Worm (Caenorhabditis elegans): ENCODE results near the gene dhcr-7.

Gene dhcr-7

ce11 chrV:20476981-20477380, 8.2 kb downstream of the dhcr-7 start:
- TF ChIP-seq lsy-2 (tag; optimal IDR thresholded peaks at IDR 0.05): peak in 1 of 2 experiments; percentile 59
- peak; percentile 5 for TF ChIP-seq C34F6.9 (tag; optimal IDR thresholded peaks at IDR 0.05)
- no peak for TF ChIP-seq lin-13 (GFP tag; optimal IDR thresholded peaks at IDR 0.05)
- peak; percentile 26 for TF ChIP-seq unc-55 (GFP tag; optimal IDR thresholded peaks at IDR 0.05)

- no peak for TF ChIP-seq ceh-82 (tag; optimal IDR thresholded peaks at IDR 0.05)
- TF ChIP-seq F13H6.1 (tag; optimal IDR thresholded peaks at IDR 0.05): no peak
- no peak for TF ChIP-seq elt-1 (tag; optimal IDR thresholded peaks at IDR 0.05)
- TF ChIP-seq lin-11 (tag; optimal IDR thresholded peaks at IDR 0.05): no peak
- TF ChIP-seq nhr-10 (tag; optimal IDR thresholded peaks at IDR 0.05): no peak
- TF ChIP-seq snpc-4 (tag; optimal IDR thresholded peaks at IDR 0.05): no peak
- TF ChIP-seq lin-13 (GFP tag; optimal IDR thresholded peaks at IDR 0.05): no peak
- TF ChIP-seq gmeb-1 (tag; optimal IDR thresholded peaks at IDR 0.05): no peak
- TF ChIP-seq peb-1 (tag; optimal IDR thresholded peaks at IDR 0.05): no peak
- no peak for TF ChIP-seq mab-5 (tag; optimal IDR thresholded peaks at IDR 0.05)
- TF ChIP-seq nhr-237 (tag; optimal IDR thresholded peaks at IDR 0.05): no peak
- TF ChIP-seq ztf-11 (tag; optimal IDR thresholded peaks at IDR 0.05): no peak
- TF ChIP-seq unc-62 (GFP tag; optimal IDR thresholded peaks at IDR 0.05): no peak
- no peak for TF ChIP-seq mbf-1 (tag; optimal IDR thresholded peaks at IDR 0.05)
- TF ChIP-seq nhr-77 (tag; optimal IDR thresholded peaks at IDR 0.05): no peak
- TF ChIP-seq nhr-6 (tag; optimal IDR thresholded peaks at IDR 0.05): no peak
- TF ChIP-seq dmd-4 (tag; optimal IDR thresholded peaks at IDR 0.05): no peak
- TF ChIP-seq nhr-12 (tag; optimal IDR thresholded peaks at IDR 0.05): no peak
- no peak for TF ChIP-seq C34F6.9 (tag; optimal IDR thresholded peaks at IDR 0.05)
Observed at ce11 chrV:20476514-20476913, 8.7 kb downstream of the dhcr-7 start.

- TF ChIP-seq zag-1 (tag; optimal IDR thresholded peaks at IDR 0.05) (no peak), lsy-2 (tag; optimal IDR thresholded peaks at IDR 0.05) (peak in 1 of 2 experiments; percentile 19), sma-9 (GFP tag; optimal IDR thresholded peaks at IDR 0.05) (no peak), sma-9 (tag; optimal IDR thresholded peaks at IDR 0.05) (no peak), crh-2 (tag; optimal IDR thresholded peaks at IDR 0.05) (no peak), nhr-25 (tag; optimal IDR thresholded peaks at IDR 0.05) (no peak)
Observed at ce11 chrV:20475830-20476229, 9.4 kb downstream of the dhcr-7 start, which contains the start of gene B0250.7. Gene B0250.7 (minus strand): TSS chrV:20476061.

DNA sequence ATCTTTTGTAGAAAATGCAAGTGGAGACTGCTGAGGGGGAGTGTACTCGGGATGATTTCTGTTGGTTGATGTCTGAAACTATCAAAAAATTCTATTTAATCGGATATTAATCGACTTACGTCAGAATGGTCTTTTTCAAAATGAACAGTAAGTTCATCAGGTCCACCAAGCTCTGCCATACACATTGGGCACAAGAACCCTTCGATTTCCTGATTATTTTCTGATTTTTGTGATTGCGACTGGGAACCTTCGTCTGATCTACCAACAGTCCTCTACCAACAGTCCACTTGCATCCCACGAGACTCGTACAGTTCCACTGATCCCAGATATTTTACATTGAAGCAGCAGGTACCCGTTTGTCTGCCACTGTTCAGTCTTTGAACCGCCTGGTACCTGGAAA, 10.2 kb downstream of the dhcr-7 start:
- TF ChIP-seq snpc-4 (tag; optimal IDR thresholded peaks at IDR 0.05) (no peak), lin-13 (GFP tag; optimal IDR thresholded peaks at IDR 0.05) (no peak), dmd-4 (tag; optimal IDR thresholded peaks at IDR 0.05) (no peak), fos-1 (tag; optimal IDR thresholded peaks at IDR 0.05) (no peak), elt-3 (tag; optimal IDR thresholded peaks at IDR 0.05) (no peak)

ce11 chrV:20470385-20470784, 14.8 kb downstream of the dhcr-7 start, which contains the start of gene B0250.8:
Gene B0250.8 (minus strand): TSS chrV:20470485.
- TF ChIP-seq F13H6.1 (tag; optimal IDR thresholded peaks at IDR 0.05) (no peak), snpc-4 (tag; optimal IDR thresholded peaks at IDR 0.05) (no peak), ceh-82 (tag; optimal IDR thresholded peaks at IDR 0.05) (no peak), R02D3.7 (tag; optimal IDR thresholded peaks at IDR 0.05) (no peak), gmeb-1 (tag; optimal IDR thresholded peaks at IDR 0.05) (no peak), ztf-1 (GFP tag; conservative IDR thresholded peaks at IDR 0.05) (no peak), elt-3 (tag; optimal IDR thresholded peaks at IDR 0.05) (no peak), sem-4 (tag; optimal IDR thresholded peaks at IDR 0.05) (no peak), nhr-11 (tag; optimal IDR thresholded peaks at IDR 0.05) (no peak), dmd-4 (tag; optimal IDR thresholded peaks at IDR 0.05) (no peak), ama-1 (optimal IDR thresholded peaks at IDR 0.05) (no peak), aly-2 (tag; optimal IDR thresholded peaks at IDR 0.05) (no peak), fos-1 (tag; optimal IDR thresholded peaks at IDR 0.05) (no peak), nhr-77 (tag; optimal IDR thresholded peaks at IDR 0.05) (no peak)

DNA sequence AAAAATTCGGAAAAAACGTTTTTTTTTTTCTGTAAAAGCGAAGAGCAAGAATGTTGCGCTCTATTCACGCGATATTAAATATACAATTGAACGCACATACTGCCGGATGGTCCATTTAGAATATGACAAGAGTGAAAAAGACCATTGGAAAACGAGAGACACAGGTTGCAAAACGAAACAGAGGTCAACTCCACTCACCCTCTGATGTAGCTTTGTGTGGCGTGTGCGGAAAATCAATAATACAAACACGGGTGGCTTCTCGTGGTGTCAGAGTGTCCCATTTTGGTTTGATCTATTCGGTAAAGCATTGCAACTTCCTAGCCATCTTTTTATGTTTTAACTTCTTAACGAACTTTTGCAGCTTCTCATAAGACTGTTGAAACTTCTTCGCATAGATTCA, 20.4 kb downstream of the dhcr-7 start:
- no peak for TF ChIP-seq egl-27 (tag; optimal IDR thresholded peaks at IDR 0.05)
- TF ChIP-seq sma-3 (GFP tag; optimal IDR thresholded peaks at IDR 0.05): no peak
- no peak for TF ChIP-seq fos-1 (tag; optimal IDR thresholded peaks at IDR 0.05)
- TF ChIP-seq sma-9 (GFP tag; optimal IDR thresholded peaks at IDR 0.05): no peak
- TF ChIP-seq sma-9 (tag; optimal IDR thresholded peaks at IDR 0.05): no peak
- TF ChIP-seq zag-1 (tag; optimal IDR thresholded peaks at IDR 0.05): no peak
- no peak for TF ChIP-seq alr-1 (tag; optimal IDR thresholded peaks at IDR 0.05)
- no peak for TF ChIP-seq nhr-23 (tag; optimal IDR thresholded peaks at IDR 0.05)
- TF ChIP-seq sem-4 (tag; optimal IDR thresholded peaks at IDR 0.05): no peak
- no peak for TF ChIP-seq ceh-82 (tag; optimal IDR thresholded peaks at IDR 0.05)
- TF ChIP-seq lin-13 (GFP tag; optimal IDR thresholded peaks at IDR 0.05): no peak
- TF ChIP-seq unc-55 (GFP tag; optimal IDR thresholded peaks at IDR 0.05): no peak
- TF ChIP-seq R02D3.7 (tag; optimal IDR thresholded peaks at IDR 0.05): no peak
- TF ChIP-seq nhr-12 (tag; optimal IDR thresholded peaks at IDR 0.05): no peak
- no peak for TF ChIP-seq unc-62 (GFP tag; optimal IDR thresholded peaks at IDR 0.05)
- TF ChIP-seq snpc-4 (tag; optimal IDR thresholded peaks at IDR 0.05): no peak
- TF ChIP-seq ztf-1 (GFP tag; conservative IDR thresholded peaks at IDR 0.05): no peak
- TF ChIP-seq nhr-6 (tag; optimal IDR thresholded peaks at IDR 0.05): no peak
- TF ChIP-seq ztf-11 (tag; optimal IDR thresholded peaks at IDR 0.05): no peak
- no peak for TF ChIP-seq peb-1 (tag; optimal IDR thresholded peaks at IDR 0.05)
- TF ChIP-seq lsy-2 (tag; optimal IDR thresholded peaks at IDR 0.05): no peak
